Fruit fly (Drosophila melanogaster) S2 (cell line): ENCODE results near the gene AMPdeam.

Source experiments
- CG8478 ChIP-seq: fragments of >200 bp; optimal IDR thresholded peaks from 2 replicates; lab custom pipeline; 2018
- CTCF ChIP-seq, 2 experiments: fragments of >200 bp; optimal IDR thresholded peaks; 2 replicates each; lab custom pipeline; 2018

- TF ChIP-seq CG8478 (no peak), CTCF (optimal IDR thresholded peaks at IDR 0.05; lab: Kevin White, UChicago) (peak in 1 of 2 experiments; percentile 29)
Measured at dm6 chrX:13811480-13811879, 34.2 kb downstream of the AMPdeam start, which contains the start of gene CG11095.
